Worm (Caenorhabditis elegans) whole organism, L4 larva: Measurements from ENCODE around the gene sra-32.

ENCODE experiments used
- ceh-20 ChIP-seq: fragments of 200-800 bp; sonication (Bioruptor generic); IDR thresholded peaks from 2 replicates; pipeline ENCODE4 v1.3.6; 2022; ENCODE audit warnings: missing genetic modification reagents, missing genetic modification characterization, missing compliant biosample characterization
- ceh-62 ChIP-seq: sonication (generic microtip); optimal IDR thresholded peaks from 2 replicates; lab custom pipeline; 2017; ENCODE audit warnings: missing biosample characterization, missing genetic modification characterization
- fos-1 ChIP-seq: fragments of 150-350 bp; optimal IDR thresholded peaks from 2 replicates; lab custom pipeline; 2014; ENCODE audit warnings: missing biosample characterization, missing genetic modification characterization
- mep-1 ChIP-seq: fragments of 150-350 bp; sonication (generic microtip); optimal IDR thresholded peaks from 3 replicates; lab custom pipeline; 2014; ENCODE audit warnings: missing biosample characterization, missing genetic modification characterization
- nhr-25 ChIP-seq: sonication (generic microtip); optimal IDR thresholded peaks from 2 replicates; lab custom pipeline; 2017; ENCODE audit warnings: missing genetic modification characterization, mild to moderate bottlenecking, missing compliant biosample characterization, antibody characterized with exemption, moderate library complexity, borderline replicate concordance; ENCODE audit not compliant: insufficient read depth
- nhr-28 ChIP-seq: fragments of 150-350 bp; optimal IDR thresholded peaks from 2 replicates; lab custom pipeline; 2014; ENCODE audit warnings: missing biosample characterization, missing genetic modification characterization
- pha-4 ChIP-seq, 2 experiments: fragments of 150-350 bp in 1 of 2; fragments of 200-800 bp in 1 of 2; sonication (Bioruptor generic) in 1 of 2; IDR thresholded peaks in 1 of 2; optimal IDR thresholded peaks in 1 of 2; 2 replicates each; pipeline versions ENCODE4 v1.3.6 to Lab custom; 2014 to 2022; ENCODE audit warnings: missing genetic modification characterization in 2 of 2, missing genetic modification reagents in 2 of 2, missing biosample characterization in 1 of 2, missing compliant biosample characterization in 1 of 2
- saeg-2 ChIP-seq: fragments of 200-800 bp; sonication (Bioruptor generic); IDR thresholded peaks from 2 replicates; pipeline ENCODE4 v1.3.6; 2022; ENCODE audit warnings: missing genetic modification reagents, missing genetic modification characterization, missing compliant biosample characterization
- unc-62 ChIP-seq, 3 experiments: fragments of 150-350 bp in 1 of 3; sonication (generic microtip); optimal IDR thresholded peaks in 2 of 3; peaks in 1 of 3; 1 replicate in 1 of 3; 2 replicates in 2 of 3; lab custom pipeline; 2014 to 2017; ENCODE audit warnings: missing biosample characterization in 3 of 3, missing genetic modification characterization in 3 of 3, missing genetic modification reagents in 3 of 3, missing genotype in 1 of 3
- ztf-11 ChIP-seq: fragments of 150-350 bp; optimal IDR thresholded peaks from 2 replicates; lab custom pipeline; 2014; ENCODE audit warnings: missing biosample characterization, missing genetic modification characterization

DNA sequence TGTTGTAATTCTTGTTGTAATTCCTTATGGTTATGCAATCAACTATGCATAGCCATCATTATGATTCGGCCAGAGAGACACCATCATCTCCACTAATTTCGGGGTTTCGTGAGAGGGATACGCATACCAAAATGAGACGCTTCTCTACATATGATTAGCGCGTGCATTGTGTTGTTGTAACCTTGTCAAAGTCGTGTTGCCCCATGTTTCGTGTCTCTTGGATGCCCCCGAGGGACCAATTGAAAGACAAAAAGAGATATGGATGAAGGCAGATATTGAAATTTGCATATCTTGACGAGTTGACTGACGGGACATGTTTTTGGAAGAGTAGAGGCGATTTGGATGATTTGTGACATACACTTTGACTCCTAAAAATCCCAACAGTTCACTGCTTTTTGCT is 47.6 kb upstream of the sra-32 start:
- TF ChIP-seq pha-4 (GFP tag; IDR thresholded peaks at IDR 0.05; lab: Robert Waterston, UW) (no peak), pha-4 (tag; optimal IDR thresholded peaks at IDR 0.05; lab: Kevin White, UChicago) (no peak), ceh-20 (GFP tag; lab: Robert Waterston, UW) (no peak), ceh-62 (tag; lab: Kevin White, UChicago) (no peak), mep-1 (tag; lab: Kevin White, UChicago) (no peak), nhr-25 (tag; lab: Kevin White, UChicago) (no peak), ztf-11 (tag; lab: Kevin White, UChicago) (no peak), unc-62 (GFP tag; optimal IDR thresholded peaks at IDR 0.05 in 1 of 2; lab: Kevin White, UChicago) (no peak), unc-62 (tag; optimal IDR thresholded peaks at IDR 0.05; lab: Kevin White, UChicago) (no peak), fos-1 (tag; lab: Kevin White, UChicago) (no peak), saeg-2 (GFP tag; lab: Robert Waterston, UW) (no peak), nhr-28 (no peak)
